Fruit fly (Drosophila melanogaster): ENCODE results near the gene Nepl5.

dm6 chr2L:6354231-6354630, 26.8 kb upstream of the Nepl5 start, which contains the start of gene ppk7:
- no peak for TF ChIP-seq CTCF (optimal IDR thresholded peaks at IDR 0.05)
- no peak for TF ChIP-seq CG8478 (optimal IDR thresholded peaks at IDR 0.05)

Measured in S2 (cell line).